Worm (Caenorhabditis elegans): Measurements from ENCODE around the gene C17B7.14.
"Not testable (repeated sequence)": the region's sequence is repeated elsewhere in the genome, so short reads cannot be mapped to it uniquely, and the experiment has no call there.

Gene C17B7.14

ce11 chrV:3320432-3320831, at the start of gene C17B7.14:
TSS of gene C17B7.14 (minus strand) at chrV:3320532.
- TF ChIP-seq lsy-2 (tag; optimal IDR thresholded peaks at IDR 0.05) = no peak
- TF ChIP-seq egl-27 (tag; optimal IDR thresholded peaks at IDR 0.05) = no peak
- TF ChIP-seq nhr-129 (tag; optimal IDR thresholded peaks at IDR 0.05) = no peak
- no peak for TF ChIP-seq nhr-11 (tag; optimal IDR thresholded peaks at IDR 0.05)
- TF ChIP-seq nhr-21 (tag; optimal IDR thresholded peaks at IDR 0.05) = no peak
- TF ChIP-seq mab-5 (tag; optimal IDR thresholded peaks at IDR 0.05) = no peak
- no peak for TF ChIP-seq ztf-11 (tag; optimal IDR thresholded peaks at IDR 0.05)
- no peak for TF ChIP-seq ceh-16 (tag; optimal IDR thresholded peaks at IDR 0.05)
- no peak for TF ChIP-seq nhr-77 (tag; optimal IDR thresholded peaks at IDR 0.05)
- TF ChIP-seq nhr-25 (tag; optimal IDR thresholded peaks at IDR 0.05) = no peak
- TF ChIP-seq crh-2 (tag; optimal IDR thresholded peaks at IDR 0.05) = no peak
- TF ChIP-seq snpc-4 (tag; optimal IDR thresholded peaks at IDR 0.05) = no peak

- TF ChIP-seq blmp-1 (tag; optimal IDR thresholded peaks at IDR 0.05; ENCODE audit: insufficient read depth); ceh-16 (tag; optimal IDR thresholded peaks at IDR 0.05); aly-2 (tag; optimal IDR thresholded peaks at IDR 0.05): not testable (repeated sequence)
Observed at ce11 chrV:3367773-3368172, 47.4 kb upstream of the C17B7.14 start, which contains the start of gene C04E12.2. TSS of gene C04E12.2 (plus strand) at chrV:3368073.

- TF ChIP-seq nhr-23 (tag; optimal IDR thresholded peaks at IDR 0.05) (no peak), R02D3.7 (tag; optimal IDR thresholded peaks at IDR 0.05) (no peak), ztf-1 (GFP tag; conservative IDR thresholded peaks at IDR 0.05) (no peak), nhr-129 (tag; optimal IDR thresholded peaks at IDR 0.05) (no peak), ceh-82 (tag; optimal IDR thresholded peaks at IDR 0.05) (no peak), lin-39 (tag; optimal IDR thresholded peaks at IDR 0.05) (no peak), fos-1 (tag; optimal IDR thresholded peaks at IDR 0.05) (no peak), peb-1 (tag; optimal IDR thresholded peaks at IDR 0.05) (no peak), egl-27 (tag; optimal IDR thresholded peaks at IDR 0.05) (no peak), nhr-6 (tag; optimal IDR thresholded peaks at IDR 0.05) (no peak), lsy-2 (tag; optimal IDR thresholded peaks at IDR 0.05) (no peak), snpc-4 (tag; optimal IDR thresholded peaks at IDR 0.05) (no peak), Y55F3AM.14 (GFP tag; optimal IDR thresholded peaks at IDR 0.05) (no peak), mbf-1 (tag; optimal IDR thresholded peaks at IDR 0.05) (no peak), nhr-237 (tag; optimal IDR thresholded peaks at IDR 0.05) (no peak), unc-55 (GFP tag; optimal IDR thresholded peaks at IDR 0.05) (no peak), mdl-1 (tag; optimal IDR thresholded peaks at IDR 0.05) (no peak), nhr-77 (tag; optimal IDR thresholded peaks at IDR 0.05) (no peak), ceh-16 (tag; optimal IDR thresholded peaks at IDR 0.05) (no peak), sem-4 (tag; optimal IDR thresholded peaks at IDR 0.05) (no peak)
Observed at ce11 chrV:3362475-3362874, 42.1 kb upstream of the C17B7.14 start, which contains the start of gene C04E12.4. TSS of gene C04E12.4 (plus strand) at chrV:3362775.

ce11 chrV:3361633-3362032, 41.3 kb upstream of the C17B7.14 start:
- TF ChIP-seq nhr-10 (tag; optimal IDR thresholded peaks at IDR 0.05) (no peak), dmd-4 (tag; optimal IDR thresholded peaks at IDR 0.05) (no peak), nhr-6 (tag; optimal IDR thresholded peaks at IDR 0.05) (no peak), aly-2 (tag; optimal IDR thresholded peaks at IDR 0.05) (no peak), lin-39 (tag; optimal IDR thresholded peaks at IDR 0.05) (no peak), nhr-21 (tag; optimal IDR thresholded peaks at IDR 0.05) (no peak), nhr-23 (tag; optimal IDR thresholded peaks at IDR 0.05) (no peak), sma-3 (GFP tag; optimal IDR thresholded peaks at IDR 0.05) (no peak), lsy-2 (tag; optimal IDR thresholded peaks at IDR 0.05) (no peak), unc-55 (GFP tag; optimal IDR thresholded peaks at IDR 0.05) (no peak)

- TF ChIP-seq ztf-1 (GFP tag; conservative IDR thresholded peaks at IDR 0.05) (no peak), mab-5 (tag; optimal IDR thresholded peaks at IDR 0.05) (no peak), mdl-1 (tag; optimal IDR thresholded peaks at IDR 0.05) (no peak), elt-3 (tag; optimal IDR thresholded peaks at IDR 0.05) (no peak), ceh-16 (tag; optimal IDR thresholded peaks at IDR 0.05) (no peak), fos-1 (tag; optimal IDR thresholded peaks at IDR 0.05) (no peak), ztf-4 (tag; optimal IDR thresholded peaks at IDR 0.05) (no peak), lsy-2 (tag; optimal IDR thresholded peaks at IDR 0.05) (no peak), nhr-237 (tag; optimal IDR thresholded peaks at IDR 0.05) (no peak), mbf-1 (tag; optimal IDR thresholded peaks at IDR 0.05) (no peak), unc-62 (GFP tag; optimal IDR thresholded peaks at IDR 0.05) (no peak), nhr-77 (tag; optimal IDR thresholded peaks at IDR 0.05) (no peak), unc-39 (tag; optimal IDR thresholded peaks at IDR 0.05) (no peak), sma-9 (GFP tag; optimal IDR thresholded peaks at IDR 0.05) (no peak), sma-9 (tag; optimal IDR thresholded peaks at IDR 0.05) (no peak), C34F6.9 (tag; optimal IDR thresholded peaks at IDR 0.05) (no peak), nhr-10 (tag; optimal IDR thresholded peaks at IDR 0.05) (no peak), lin-11 (tag; optimal IDR thresholded peaks at IDR 0.05) (no peak), dmd-4 (tag; optimal IDR thresholded peaks at IDR 0.05) (no peak), nhr-23 (tag; optimal IDR thresholded peaks at IDR 0.05) (no peak), nhr-12 (tag; optimal IDR thresholded peaks at IDR 0.05) (no peak)
Observed at ce11 chrV:3358267-3358666, 37.9 kb upstream of the C17B7.14 start, which contains the start of gene C04E12.5. TSS of gene C04E12.5 (plus strand) at chrV:3358567.
